Worm (Caenorhabditis elegans) whole organism, L4 larva: ENCODE results near the gene nspc-20.
A peak's percentile ranks its signal among the peaks of the same experiment; 100 is the strongest.

ENCODE experiments used
- F26F4.8 ChIP-seq: fragments of 200-800 bp; sonication (Bioruptor generic); conservative IDR thresholded peaks from 2 replicates; pipeline ENCODE4 v1.3.6; 2022; ENCODE audit warnings: missing genetic modification characterization, missing compliant biosample characterization
- F44E2.7 ChIP-seq: fragments of 200-800 bp; sonication (Bioruptor generic); IDR thresholded peaks from 2 replicates; pipeline ENCODE4 v2.1.2; 2022; ENCODE audit warnings: missing genetic modification characterization, missing compliant biosample characterization
- R02D3.7 ChIP-seq: fragments of 150-350 bp; sonication (generic microtip); optimal IDR thresholded peaks from 3 replicates; lab custom pipeline; 2014; ENCODE audit warnings: missing biosample characterization, missing genetic modification characterization
- T20F7.1 ChIP-seq: fragments of 200-800 bp; sonication (Bioruptor generic); optimal IDR thresholded peaks from 2 replicates; lab custom pipeline; 2018; ENCODE audit warnings: mild to moderate bottlenecking, missing genetic modification characterization, missing compliant biosample characterization
- Y105C5A.15 ChIP-seq: fragments of 200-800 bp; sonication (Bioruptor generic); IDR thresholded peaks from 2 replicates; pipeline ENCODE4 v1.3.6; 2022; ENCODE audit warnings: missing genetic modification characterization, missing compliant biosample characterization
- Y48G9A.11 ChIP-seq: fragments of 200-800 bp; sonication (Bioruptor generic); IDR thresholded peaks from 2 replicates; pipeline ENCODE4 v1.3.6; 2022; ENCODE audit warnings: missing genetic modification reagents, missing genetic modification characterization, missing compliant biosample characterization
- ZK337.2 ChIP-seq: fragments of 200-800 bp; sonication (Bioruptor generic); IDR thresholded peaks from 2 replicates; pipeline ENCODE4 v1.3.6; 2022; ENCODE audit warnings: missing genetic modification reagents, missing genetic modification characterization, missing compliant biosample characterization
- ZK546.5 ChIP-seq, 2 experiments: sonication (generic microtip); optimal IDR thresholded peaks; 2 replicates each; lab custom pipeline; 2017; ENCODE audit warnings: missing biosample characterization in 2 of 2, missing genetic modification characterization in 2 of 2
- aly-2 ChIP-seq: sonication (generic microtip); optimal IDR thresholded peaks from 2 replicates; lab custom pipeline; 2018; ENCODE audit warnings: missing biosample characterization, missing genetic modification characterization
- ama-1 ChIP-seq: fragments of 150-350 bp; optimal IDR thresholded peaks from 2 replicates; lab custom pipeline; 2014; ENCODE audit warnings: inconsistent platforms, mixed read lengths
- attf-4 ChIP-seq: sonication (generic microtip); optimal IDR thresholded peaks from 3 replicates; lab custom pipeline; 2017; ENCODE audit warnings: missing biosample characterization, missing genetic modification characterization
- ceh-20 ChIP-seq: fragments of 200-800 bp; sonication (Bioruptor generic); IDR thresholded peaks from 2 replicates; pipeline ENCODE4 v1.3.6; 2022; ENCODE audit warnings: missing genetic modification reagents, missing genetic modification characterization, missing compliant biosample characterization
- ceh-32 ChIP-seq: sonication (generic microtip); optimal IDR thresholded peaks from 2 replicates; lab custom pipeline; 2016; ENCODE audit warnings: mild to moderate bottlenecking, missing genetic modification characterization, missing compliant biosample characterization; ENCODE audit not compliant: poor library complexity
- ceh-44 ChIP-seq: fragments of 200-800 bp; sonication (Bioruptor generic); IDR thresholded peaks from 2 replicates; pipeline ENCODE4 v1.3.6; 2022; ENCODE audit warnings: missing genetic modification reagents, missing genetic modification characterization, missing compliant biosample characterization
- ces-1 ChIP-seq: fragments of 150-350 bp; sonication (generic microtip); optimal IDR thresholded peaks from 4 replicates; lab custom pipeline; 2014; ENCODE audit warnings: missing biosample characterization, missing genetic modification reagents, missing genetic modification characterization
- cey-2 ChIP-seq: sonication (generic microtip); optimal IDR thresholded peaks from 3 replicates; lab custom pipeline; 2017; ENCODE audit warnings: missing genetic modification characterization, mild to moderate bottlenecking, missing compliant biosample characterization, antibody characterized with exemption, borderline replicate concordance; ENCODE audit not compliant: insufficient read depth
- daf-16 ChIP-seq, 3 experiments: sonication (generic microtip); optimal IDR thresholded peaks; 2 replicates each; lab custom pipeline; 2016 to 2017; ENCODE audit warnings: missing genetic modification characterization in 3 of 3, missing genetic modification reagents in 3 of 3, mild to moderate bottlenecking in 2 of 3, missing compliant biosample characterization in 2 of 3, missing biosample characterization in 1 of 3, moderate library complexity in 1 of 3
- daf-19 ChIP-seq: fragments of 200-800 bp; sonication (Bioruptor generic); conservative IDR thresholded peaks from 2 replicates; pipeline ENCODE4 v1.3.6; 2022; ENCODE audit warnings: missing genetic modification characterization, missing compliant biosample characterization
- daf-8 ChIP-seq: fragments of 200-800 bp; sonication (Bioruptor generic); IDR thresholded peaks from 2 replicates; pipeline ENCODE4 v1.3.6; 2022; ENCODE audit warnings: missing genetic modification characterization, missing compliant biosample characterization
- dmd-6 ChIP-seq: fragments of 200-800 bp; sonication (Bioruptor generic); IDR thresholded peaks from 2 replicates; pipeline ENCODE4 v1.3.6; 2022; ENCODE audit warnings: missing genetic modification reagents, missing genetic modification characterization, missing compliant biosample characterization
- dmd-8 ChIP-seq: fragments of 200-800 bp; sonication (Bioruptor generic); IDR thresholded peaks from 2 replicates; pipeline ENCODE4 v1.3.6; 2022; ENCODE audit warnings: missing genetic modification characterization, missing compliant biosample characterization
- dve-1 ChIP-seq: sonication (generic microtip); optimal IDR thresholded peaks from 2 replicates; lab custom pipeline; 2017; ENCODE audit warnings: antibody characterized with exemption, mild to moderate bottlenecking, missing genetic modification characterization, missing compliant biosample characterization; ENCODE audit not compliant: insufficient read depth
- fkh-10 ChIP-seq: fragments of 150-350 bp; optimal IDR thresholded peaks from 2 replicates; lab custom pipeline; 2014; ENCODE audit warnings: missing biosample characterization, missing genetic modification reagents, missing genetic modification characterization
- hif-1 ChIP-seq, 2 experiments: sonication (generic microtip); optimal IDR thresholded peaks; 2 replicates each; lab custom pipeline; 2016 to 2017; ENCODE audit warnings: missing compliant biosample characterization in 2 of 2, missing genetic modification characterization in 2 of 2, missing genetic modification reagents in 2 of 2, missing genotype in 2 of 2, mild to moderate bottlenecking in 1 of 2
- hlh-30 ChIP-seq: sonication (generic microtip); optimal IDR thresholded peaks from 2 replicates; lab custom pipeline; 2017; ENCODE audit warnings: antibody characterized with exemption, mild to moderate bottlenecking, missing genetic modification characterization, missing compliant biosample characterization; ENCODE audit not compliant: insufficient read depth
- hmg-1.1 ChIP-seq: fragments of 200-800 bp; sonication (Bioruptor generic); IDR thresholded peaks from 2 replicates; pipeline ENCODE4 v1.3.6; 2022; ENCODE audit warnings: missing genetic modification reagents, missing genetic modification characterization, missing compliant biosample characterization
- lin-13 ChIP-seq: fragments of 150-350 bp; optimal IDR thresholded peaks from 2 replicates; lab custom pipeline; 2014; ENCODE audit warnings: missing biosample characterization, missing genetic modification reagents, missing genetic modification characterization
- lin-29 ChIP-seq: fragments of 200-800 bp; sonication (Bioruptor generic); IDR thresholded peaks from 2 replicates; pipeline ENCODE4 v1.3.6; 2022; ENCODE audit warnings: missing genetic modification reagents, missing genetic modification characterization, missing compliant biosample characterization
- lin-38 ChIP-seq: fragments of 200-800 bp; sonication (Bioruptor generic); IDR thresholded peaks from 2 replicates; pipeline ENCODE4 v1.3.6; 2022; ENCODE audit warnings: missing genetic modification reagents, missing genetic modification characterization, missing compliant biosample characterization
- lin-39 ChIP-seq: fragments of 150-350 bp; optimal IDR thresholded peaks from 2 replicates; lab custom pipeline; 2014; ENCODE audit warnings: missing biosample characterization, missing genetic modification reagents, missing genetic modification characterization
- lir-3 ChIP-seq: sonication (generic microtip); optimal IDR thresholded peaks from 2 replicates; lab custom pipeline; 2016; ENCODE audit warnings: mild to moderate bottlenecking, missing genetic modification characterization, missing compliant biosample characterization
- madf-5 ChIP-seq, 2 experiments: fragments of 200-800 bp; sonication (Bioruptor generic); IDR thresholded peaks; 2 replicates each; pipeline ENCODE4 v1.3.6; 2022; ENCODE audit warnings: missing compliant biosample characterization in 2 of 2, missing genetic modification characterization in 2 of 2
- madf-9 ChIP-seq: fragments of 200-800 bp; sonication (Bioruptor generic); conservative IDR thresholded peaks from 2 replicates; pipeline ENCODE4 v1.3.6; 2022; ENCODE audit warnings: missing genetic modification reagents, missing genetic modification characterization, missing compliant biosample characterization
- mep-1 ChIP-seq: fragments of 150-350 bp; sonication (generic microtip); optimal IDR thresholded peaks from 3 replicates; lab custom pipeline; 2014; ENCODE audit warnings: missing biosample characterization, missing genetic modification characterization
- mxl-3 ChIP-seq: fragments of 200-800 bp; sonication (Bioruptor generic); optimal IDR thresholded peaks from 2 replicates; lab custom pipeline; 2018; ENCODE audit warnings: mild to moderate bottlenecking, missing genetic modification characterization, missing compliant biosample characterization
- nhr-102 ChIP-seq: sonication (generic microtip); optimal IDR thresholded peaks from 2 replicates; lab custom pipeline; 2016; ENCODE audit warnings: mild to moderate bottlenecking, missing genetic modification characterization, moderate library complexity, missing compliant biosample characterization
- nhr-42 ChIP-seq: fragments of 200-800 bp; sonication (Bioruptor generic); IDR thresholded peaks from 2 replicates; pipeline ENCODE4 v1.3.6; 2022; ENCODE audit warnings: missing genetic modification characterization, missing compliant biosample characterization
- nhr-48 ChIP-seq: sonication (generic microtip); optimal IDR thresholded peaks from 2 replicates; lab custom pipeline; 2016; ENCODE audit warnings: mild to moderate bottlenecking, missing genetic modification characterization, missing compliant biosample characterization
- pha-4 ChIP-seq, 2 experiments: fragments of 150-350 bp in 1 of 2; fragments of 200-800 bp in 1 of 2; sonication (Bioruptor generic) in 1 of 2; IDR thresholded peaks in 1 of 2; optimal IDR thresholded peaks in 1 of 2; 2 replicates each; pipeline versions ENCODE4 v1.3.6 to Lab custom; 2014 to 2022; ENCODE audit warnings: missing genetic modification characterization in 2 of 2, missing genetic modification reagents in 2 of 2, missing biosample characterization in 1 of 2, missing compliant biosample characterization in 1 of 2
- rbr-2 ChIP-seq: sonication (generic microtip); optimal IDR thresholded peaks from 2 replicates; lab custom pipeline; 2016; ENCODE audit warnings: missing genotype, missing genetic modification characterization, missing compliant biosample characterization
- saeg-2 ChIP-seq: fragments of 200-800 bp; sonication (Bioruptor generic); IDR thresholded peaks from 2 replicates; pipeline ENCODE4 v1.3.6; 2022; ENCODE audit warnings: missing genetic modification reagents, missing genetic modification characterization, missing compliant biosample characterization
- skn-1 ChIP-seq: fragments of 150-350 bp; optimal IDR thresholded peaks from 2 replicates; lab custom pipeline; 2014; ENCODE audit warnings: missing biosample characterization, missing genetic modification characterization
- snpc-1.2 ChIP-seq: fragments of 200-800 bp; sonication (Bioruptor generic); IDR thresholded peaks from 2 replicates; pipeline ENCODE4 v1.3.6; 2022; ENCODE audit warnings: missing genetic modification reagents, missing genetic modification characterization, missing compliant biosample characterization
- snpc-4 ChIP-seq: fragments of 150-350 bp; optimal IDR thresholded peaks from 2 replicates; lab custom pipeline; 2014; ENCODE audit warnings: missing biosample characterization, missing genetic modification characterization
- spr-1 ChIP-seq: sonication (generic microtip); optimal IDR thresholded peaks from 2 replicates; lab custom pipeline; 2016; ENCODE audit warnings: mild to moderate bottlenecking, missing genetic modification characterization, missing compliant biosample characterization
- unc-130 ChIP-seq: sonication (generic microtip); optimal IDR thresholded peaks from 2 replicates; lab custom pipeline; 2016; ENCODE audit warnings: missing genetic modification reagents, missing genetic modification characterization, missing compliant biosample characterization
- vab-7 ChIP-seq: fragments of 200-800 bp; sonication (Bioruptor generic); IDR thresholded peaks from 2 replicates; pipeline ENCODE4 v1.3.6; 2022; ENCODE audit warnings: missing genetic modification reagents, missing genetic modification characterization, missing compliant biosample characterization
- zag-1 ChIP-seq: fragments of 150-350 bp; optimal IDR thresholded peaks from 2 replicates; lab custom pipeline; 2014; ENCODE audit warnings: missing biosample characterization, missing genetic modification characterization
- zip-11 ChIP-seq: fragments of 200-800 bp; sonication (Bioruptor generic); IDR thresholded peaks from 2 replicates; pipeline ENCODE4 v1.3.6; 2022; ENCODE audit warnings: missing genetic modification characterization, missing compliant biosample characterization
- ztf-7 ChIP-seq: fragments of 150-350 bp; optimal IDR thresholded peaks from 2 replicates; lab custom pipeline; 2014; ENCODE audit warnings: missing biosample characterization, missing genetic modification characterization

nspc-20 gene

DNA sequence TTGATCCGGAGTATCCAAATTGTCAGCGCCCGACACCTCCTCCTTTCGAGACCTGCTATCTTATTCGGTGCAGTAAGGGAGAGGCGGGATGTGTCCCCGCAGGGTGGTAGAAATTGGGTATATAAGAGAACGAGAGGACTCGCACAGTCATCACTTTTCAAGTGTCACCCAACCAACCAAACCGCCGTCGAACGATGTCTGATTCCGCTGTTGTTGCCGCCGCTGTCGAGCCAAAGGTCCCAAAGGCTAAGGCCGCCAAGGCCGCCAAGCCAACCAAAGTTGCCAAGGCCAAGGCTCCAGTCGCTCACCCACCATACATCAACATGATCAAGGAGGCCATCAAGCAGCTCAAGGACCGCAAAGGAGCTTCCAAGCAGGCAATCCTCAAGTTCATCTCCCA lies 40.1 kb downstream of the nspc-20 start, which contains the start of gene his-24:
his-24 (plus strand) TSS at position 150 of the 400 bp plus-strand sequence.
- peak; percentile 39 for TF ChIP-seq spr-1 (tag; lab: Kevin White, UChicago)
- no peak for TF ChIP-seq ceh-32
- peak; percentile 59 for TF ChIP-seq rbr-2 (tag; lab: Kevin White, UChicago)
- TF ChIP-seq dmd-6 (GFP tag; lab: Robert Waterston, UW) = peak; percentile 61
- TF ChIP-seq zip-11 = no peak
- peak; percentile 81 for TF ChIP-seq dve-1
- TF ChIP-seq vab-7 = 0 out of 2 replicates have a peak, but pooled peaks have one; percentile 32
- TF ChIP-seq daf-16 (GFP tag; optimal IDR thresholded peaks at IDR 0.05; lab: Kevin White, UChicago) = no peak
- TF ChIP-seq daf-16 (tag; optimal IDR thresholded peaks at IDR 0.05; lab: Kevin White, UChicago) = peak; percentile 29
- TF ChIP-seq mxl-3 (GFP tag; lab: Kevin White, UChicago) = peak; percentile 56
- no peak for TF ChIP-seq saeg-2
- TF ChIP-seq daf-19 (GFP tag; lab: Robert Waterston, UW) = no peak
- TF ChIP-seq ama-1 = peak; percentile 83
- TF ChIP-seq cey-2 (tag; lab: Kevin White, UChicago) = no peak
- no peak for TF ChIP-seq zag-1
- TF ChIP-seq ZK546.5 (tag; optimal IDR thresholded peaks at IDR 0.05; lab: Kevin White, UChicago) = no peak
- TF ChIP-seq madf-5 (GFP tag; IDR thresholded peaks at IDR 0.05; lab: Robert Waterston, UW) = no peak
- TF ChIP-seq dmd-8 (GFP tag; lab: Robert Waterston, UW) = no peak
- peak; percentile 25 for TF ChIP-seq lin-13 (GFP tag; lab: Kevin White, UChicago)
- TF ChIP-seq Y48G9A.11 (GFP tag; lab: Robert Waterston, UW) = no peak
- TF ChIP-seq nhr-102 (tag; lab: Kevin White, UChicago) = peak; percentile 45
- peak; percentile 83 for TF ChIP-seq mep-1 (tag; lab: Kevin White, UChicago)
- no peak for TF ChIP-seq R02D3.7 (tag; lab: Kevin White, UChicago)
- 0 out of 2 replicates have a peak, but pooled peaks have one; percentile 34 for TF ChIP-seq madf-9 (GFP tag; lab: Robert Waterston, UW)
- no peak for TF ChIP-seq daf-8 (GFP tag; lab: Robert Waterston, UW)
- TF ChIP-seq hmg-1.1 (GFP tag; lab: Robert Waterston, UW) = peak; percentile 79
- TF ChIP-seq aly-2 (tag; lab: Kevin White, UChicago) = no peak
- TF ChIP-seq T20F7.1 = no peak
- TF ChIP-seq Y105C5A.15 (GFP tag; lab: Robert Waterston, UW) = no peak
- TF ChIP-seq lir-3 (tag; lab: Kevin White, UChicago) = no peak
- peak; percentile 8 for TF ChIP-seq nhr-48 (tag; lab: Kevin White, UChicago)
- TF ChIP-seq unc-130 (GFP tag; lab: Kevin White, UChicago) = no peak
- TF ChIP-seq F26F4.8 = no peak
- no peak; the same call in none of the 2 replicates for TF ChIP-seq ceh-20 (GFP tag; lab: Robert Waterston, UW)
- TF ChIP-seq snpc-1.2 (GFP tag; lab: Robert Waterston, UW) = no peak
- peak; percentile 71 for TF ChIP-seq hlh-30
- no peak for TF ChIP-seq lin-29
- TF ChIP-seq ces-1 (GFP tag; lab: Kevin White, UChicago) = no peak
- peak in 1 of 2 experiments; percentile 51 for TF ChIP-seq hif-1 (tag; optimal IDR thresholded peaks at IDR 0.05; lab: Kevin White, UChicago)
- TF ChIP-seq pha-4 (GFP tag; IDR thresholded peaks at IDR 0.05; lab: Robert Waterston, UW) = peak; percentile 70
- no peak for TF ChIP-seq pha-4 (tag; optimal IDR thresholded peaks at IDR 0.05; lab: Kevin White, UChicago)
- no peak for TF ChIP-seq snpc-4
- no peak for TF ChIP-seq F44E2.7
- TF ChIP-seq lin-38 = no peak
- TF ChIP-seq attf-4 (tag; lab: Kevin White, UChicago) = no peak
- TF ChIP-seq fkh-10 (GFP tag; lab: Kevin White, UChicago) = peak; percentile 6
- TF ChIP-seq skn-1 = no peak
- peak; percentile 20 for TF ChIP-seq ztf-7
- TF ChIP-seq nhr-42 = peak; percentile 59; the same call in 1 of the 2 replicates
- TF ChIP-seq lin-39 = no peak
- no peak for TF ChIP-seq ceh-44 (GFP tag; lab: Robert Waterston, UW)
- no peak for TF ChIP-seq ZK337.2
